Worm (Caenorhabditis elegans) whole organism, mixed stage, embryonic: ENCODE results near the gene oig-2.

Experiments
- blmp-1 ChIP-seq: fragments of 150-350 bp; optimal IDR thresholded peaks from 2 replicates; lab custom pipeline; 2014; ENCODE audit warnings: missing biosample characterization, missing genetic modification characterization
- ceh-39 ChIP-seq: fragments of 150-350 bp; optimal IDR thresholded peaks from 2 replicates; lab custom pipeline; 2014; ENCODE audit warnings: missing biosample characterization, missing genetic modification characterization
- cnd-1 ChIP-seq: fragments of 200-800 bp; sonication (Bioruptor generic); optimal IDR thresholded peaks from 2 replicates; lab custom pipeline; 2018; ENCODE audit warnings: mild to moderate bottlenecking, missing genetic modification characterization, missing compliant biosample characterization
- elt-3 ChIP-seq: fragments of 150-350 bp; optimal IDR thresholded peaks from 2 replicates; lab custom pipeline; 2014; ENCODE audit warnings: missing biosample characterization, missing genetic modification characterization
- flh-1 ChIP-seq: fragments of 200-800 bp; sonication (Bioruptor generic); optimal IDR thresholded peaks from 2 replicates; lab custom pipeline; 2018; ENCODE audit warnings: mild to moderate bottlenecking, missing genetic modification characterization, moderate library complexity, missing compliant biosample characterization
- lin-13 ChIP-seq: fragments of 150-350 bp; optimal IDR thresholded peaks from 2 replicates; lab custom pipeline; 2014; ENCODE audit warnings: missing biosample characterization, missing genetic modification characterization
- lsy-2 ChIP-seq: fragments of 150-350 bp; optimal IDR thresholded peaks from 2 replicates; lab custom pipeline; 2014; ENCODE audit warnings: missing biosample characterization, missing genetic modification characterization
- nhr-76 ChIP-seq: sonication (generic microtip); optimal IDR thresholded peaks from 2 replicates; lab custom pipeline; 2017; ENCODE audit warnings: missing biosample characterization, missing genetic modification characterization
- sem-2 ChIP-seq: fragments of 200-800 bp; sonication (Bioruptor generic); optimal IDR thresholded peaks from 2 replicates; lab custom pipeline; 2018; ENCODE audit warnings: mild to moderate bottlenecking, missing genetic modification characterization, missing compliant biosample characterization
- snpc-4 ChIP-seq: fragments of 150-350 bp; optimal IDR thresholded peaks from 2 replicates; lab custom pipeline; 2014; ENCODE audit warnings: missing biosample characterization, missing genetic modification characterization
- unc-39 ChIP-seq: fragments of 150-350 bp; optimal IDR thresholded peaks from 2 replicates; lab custom pipeline; 2014; ENCODE audit warnings: missing biosample characterization, missing genetic modification characterization
- unc-62 ChIP-seq: fragments of 150-350 bp; optimal IDR thresholded peaks from 2 replicates; lab custom pipeline; 2014; ENCODE audit warnings: missing biosample characterization, missing genetic modification reagents, missing genetic modification characterization
- zip-8 ChIP-seq: fragments of 150-350 bp; optimal IDR thresholded peaks from 2 replicates; lab custom pipeline; 2014; ENCODE audit warnings: missing biosample characterization, missing genetic modification characterization
- ztf-11 ChIP-seq: fragments of 150-350 bp; optimal IDR thresholded peaks from 2 replicates; lab custom pipeline; 2014; ENCODE audit warnings: missing biosample characterization, missing genetic modification characterization

DNA sequence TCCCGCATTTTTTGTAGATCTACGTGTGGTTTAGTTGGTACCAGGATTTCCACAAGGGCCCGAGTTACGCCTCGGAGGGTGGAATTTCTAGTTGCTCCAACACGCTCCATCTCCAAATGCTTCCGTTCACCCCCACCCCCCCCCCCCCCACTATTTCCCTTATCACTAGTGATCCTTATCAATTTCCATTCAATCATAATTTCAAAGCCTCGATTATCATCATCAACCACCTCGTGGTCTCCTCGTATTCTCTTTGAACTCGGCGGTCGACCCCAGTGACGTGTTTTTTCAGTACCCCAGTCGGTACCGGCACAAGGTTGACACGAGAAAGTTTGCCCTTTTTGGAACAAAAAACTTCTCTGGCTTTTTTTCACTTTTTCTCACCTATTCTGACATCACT, 25.1 kb downstream of the oig-2 start:
- TF ChIP-seq lin-13 (tag; lab: Kevin White, UChicago) (no peak), unc-62 (GFP tag; lab: Kevin White, UChicago) (no peak), zip-8 (no peak), blmp-1 (no peak), unc-39 (no peak), ztf-11 (tag; lab: Kevin White, UChicago) (no peak), ceh-39 (no peak), sem-2 (GFP tag; lab: Kevin White, UChicago) (no peak), flh-1 (GFP tag; lab: Kevin White, UChicago) (no peak), lsy-2 (no peak), snpc-4 (tag; lab: Kevin White, UChicago) (no peak), elt-3 (tag; lab: Kevin White, UChicago) (no peak), nhr-76 (tag; lab: Kevin White, UChicago) (no peak), cnd-1 (tag; lab: Kevin White, UChicago) (no peak)
